Worm (Caenorhabditis elegans) whole organism, midembryonic: ENCODE data around the gene C06B8.3.

Source experiments
- flt-1 ChIP-seq: fragments of 200-800 bp; sonication (Bioruptor generic); IDR thresholded peaks from 2 replicates; pipeline ENCODE4 v1.3.6; 2022; ENCODE audit warnings: missing genetic modification characterization, missing compliant biosample characterization
- med-1 ChIP-seq: sonication (generic microtip); optimal IDR thresholded peaks from 2 replicates; lab custom pipeline; 2017; ENCODE audit warnings: missing genetic modification characterization, mild to moderate bottlenecking, missing compliant biosample characterization, antibody characterized with exemption, missing genetic modification reagents; ENCODE audit not compliant: insufficient read depth
- tab-1 ChIP-seq: fragments of 200-800 bp; sonication (Bioruptor generic); IDR thresholded peaks from 2 replicates; pipeline ENCODE4 v1.3.6; 2022; ENCODE audit warnings: missing genetic modification characterization, missing compliant biosample characterization

- TF ChIP-seq tab-1 (GFP tag; lab: Robert Waterston, UW): no peak
- no peak for TF ChIP-seq med-1 (GFP tag; lab: Kevin White, UChicago)
- no peak for TF ChIP-seq flt-1 (GFP tag; lab: Robert Waterston, UW)
These were observed 39.8 kb downstream of the C06B8.3 start, which contains the start of gene T26H5.9 for ce11 chrV:15444615-15445014.
